Fruit fly (Drosophila melanogaster): Measurements from ENCODE around the gene CG9168.
"Not testable (repeated sequence)": the region's sequence is repeated elsewhere in the genome, so short reads cannot be mapped to it uniquely, and the experiment has no call there.

DNA sequence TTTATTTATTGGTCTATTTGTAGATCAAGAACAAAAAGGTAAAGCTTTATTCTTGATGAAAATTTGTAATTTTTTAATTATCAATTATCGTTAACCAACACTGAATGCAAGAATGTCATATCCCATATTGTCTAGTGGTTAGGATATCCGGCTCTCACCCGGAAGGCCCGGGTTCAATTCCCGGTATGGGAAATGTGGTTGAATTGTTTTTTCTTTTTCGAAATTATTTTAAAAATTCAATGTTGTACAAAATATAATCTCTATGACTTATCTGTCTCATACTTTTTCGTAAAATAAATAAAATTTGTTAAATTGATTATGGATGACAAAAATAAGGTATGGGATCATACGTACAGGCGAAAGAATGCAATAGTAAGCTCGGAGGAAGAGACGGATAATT lies 12.6 kb upstream of the CG9168 start, which contains the start of gene CG32320:
- TF ChIP-seq psq, ttk, insv, h (optimal IDR thresholded peaks at IDR 0.05): not testable (repeated sequence)

All from Kc167 (cell line).